Worm (Caenorhabditis elegans) whole organism, L4/young adult: ENCODE results near the gene dnj-15.
A peak's percentile ranks its signal among the peaks of the same experiment; 100 is the strongest.

Experiments
- dao-5 ChIP-seq: sonication (generic microtip); optimal IDR thresholded peaks from 2 replicates; lab custom pipeline; 2016; ENCODE audit warnings: missing genotype, missing genetic modification characterization, moderate library complexity, missing compliant biosample characterization
- him-1 ChIP-seq: sonication (generic microtip); optimal IDR thresholded peaks from 2 replicates; lab custom pipeline; 2016; ENCODE audit warnings: missing genotype, missing genetic modification reagents, missing genetic modification characterization, missing compliant biosample characterization

DNA sequence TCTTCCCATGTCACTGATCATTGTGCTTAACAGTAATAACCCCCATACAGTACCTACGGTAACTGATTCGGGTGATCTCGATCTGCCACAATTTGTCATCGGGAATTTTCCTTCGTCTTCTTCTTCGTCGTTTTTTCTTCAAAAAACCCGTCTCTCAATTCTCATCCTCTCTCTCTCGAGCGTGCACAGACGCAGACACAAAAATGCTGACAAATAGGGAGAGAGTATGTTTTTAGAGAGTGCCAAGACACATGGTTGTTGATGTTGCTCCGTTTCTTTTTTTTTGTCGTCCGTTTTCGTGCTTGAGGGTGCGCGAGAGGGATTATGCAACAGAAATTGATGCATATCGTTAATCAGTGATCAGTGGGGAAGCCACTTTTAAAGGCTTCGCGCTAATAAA lies 39.2 kb downstream of the dnj-15 start:
- no peak for TF ChIP-seq dao-5 (tag; lab: Kevin White, UChicago)
- TF ChIP-seq him-1 (tag; lab: Kevin White, UChicago): peak; percentile 20
